Worm (Caenorhabditis elegans): ENCODE data around the gene irld-21.

irld-21 gene

DNA sequence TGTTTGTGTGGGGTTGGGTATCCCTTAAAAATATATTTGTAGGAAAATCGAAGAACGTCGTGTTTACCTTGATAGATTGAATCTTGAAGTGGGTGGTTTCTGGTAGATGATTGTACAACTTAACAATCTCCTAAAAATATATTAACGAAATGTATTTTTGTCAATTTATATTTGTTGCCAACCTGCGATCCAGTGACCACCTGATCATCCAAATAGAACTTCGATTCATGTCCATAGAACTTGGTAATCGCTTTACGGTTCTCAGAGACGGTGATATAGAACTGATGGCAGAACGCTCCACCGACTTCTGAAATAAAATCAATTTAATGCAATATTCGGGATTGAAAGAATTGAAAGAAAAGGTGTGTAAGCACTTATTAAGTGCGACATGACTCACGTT is 6.3 kb upstream of the irld-21 start:
- no peak for TF ChIP-seq egl-27 (tag; optimal IDR thresholded peaks at IDR 0.05)
- TF ChIP-seq nhr-23 (tag; optimal IDR thresholded peaks at IDR 0.05) = no peak
- TF ChIP-seq nhr-237 (tag; optimal IDR thresholded peaks at IDR 0.05) = no peak
- no peak for TF ChIP-seq skn-1 (tag; optimal IDR thresholded peaks at IDR 0.05)
- no peak for TF ChIP-seq sma-3 (GFP tag; optimal IDR thresholded peaks at IDR 0.05)
- TF ChIP-seq fos-1 (tag; optimal IDR thresholded peaks at IDR 0.05) = no peak
- TF ChIP-seq crh-2 (tag; optimal IDR thresholded peaks at IDR 0.05) = no peak
- TF ChIP-seq nhr-11 (tag; optimal IDR thresholded peaks at IDR 0.05) = no peak
- TF ChIP-seq ZK546.5 (tag; optimal IDR thresholded peaks at IDR 0.05) = no peak
- no peak for TF ChIP-seq sma-9 (GFP tag; optimal IDR thresholded peaks at IDR 0.05)
- no peak for TF ChIP-seq sma-9 (tag; optimal IDR thresholded peaks at IDR 0.05)
- TF ChIP-seq mbf-1 (tag; optimal IDR thresholded peaks at IDR 0.05) = no peak
- no peak for TF ChIP-seq unc-39 (tag; optimal IDR thresholded peaks at IDR 0.05)

ce11 chrIV:10126544-10126943 is 4.4 kb upstream of the irld-21 start, which contains the start of gene ctf-18:
ctf-18 (minus strand) TSS chrIV:10126644.
- TF ChIP-seq nhr-23 (tag; optimal IDR thresholded peaks at IDR 0.05) (no peak), skn-1 (tag; optimal IDR thresholded peaks at IDR 0.05) (no peak), unc-62 (GFP tag; optimal IDR thresholded peaks at IDR 0.05) (no peak), ztf-11 (tag; optimal IDR thresholded peaks at IDR 0.05) (no peak), ztf-1 (GFP tag; conservative IDR thresholded peaks at IDR 0.05) (no peak), unc-39 (tag; optimal IDR thresholded peaks at IDR 0.05) (no peak), lin-39 (tag; optimal IDR thresholded peaks at IDR 0.05) (no peak), nhr-12 (tag; optimal IDR thresholded peaks at IDR 0.05) (no peak), unc-55 (GFP tag; optimal IDR thresholded peaks at IDR 0.05) (no peak)

DNA sequence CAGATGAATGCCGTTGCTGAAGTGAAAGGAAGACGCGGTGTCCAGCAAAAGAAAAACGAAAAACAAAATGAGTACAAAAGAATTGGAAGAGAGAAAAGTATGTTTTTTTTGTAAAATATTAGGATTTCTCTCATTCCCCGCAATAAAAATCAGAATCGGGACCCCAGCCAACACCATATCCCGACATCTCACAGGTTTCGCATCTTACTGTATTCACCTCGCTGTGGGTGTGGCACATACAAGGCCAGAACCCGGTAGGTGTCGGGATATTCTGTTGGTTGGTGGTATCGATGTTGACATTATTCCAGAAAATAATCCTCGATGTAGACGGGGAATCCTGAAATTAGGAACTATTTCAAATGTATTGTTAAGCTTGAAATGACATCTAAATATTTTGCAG is 5.3 kb downstream of the irld-21 start:
- TF ChIP-seq nhr-10 (tag; optimal IDR thresholded peaks at IDR 0.05) (no peak), mdl-1 (tag; optimal IDR thresholded peaks at IDR 0.05) (no peak), F13H6.1 (tag; optimal IDR thresholded peaks at IDR 0.05) (no peak), nhr-12 (tag; optimal IDR thresholded peaks at IDR 0.05) (no peak), nhr-23 (tag; optimal IDR thresholded peaks at IDR 0.05) (no peak), unc-55 (GFP tag; optimal IDR thresholded peaks at IDR 0.05) (no peak), nhr-6 (tag; optimal IDR thresholded peaks at IDR 0.05) (no peak), lin-11 (tag; optimal IDR thresholded peaks at IDR 0.05) (no peak), blmp-1 (tag; optimal IDR thresholded peaks at IDR 0.05; ENCODE audit: insufficient read depth) (no peak), ceh-82 (tag; optimal IDR thresholded peaks at IDR 0.05) (no peak), mab-5 (tag; optimal IDR thresholded peaks at IDR 0.05) (no peak)

- TF ChIP-seq F13H6.1 (tag; optimal IDR thresholded peaks at IDR 0.05) = no peak
- no peak for TF ChIP-seq nhr-10 (tag; optimal IDR thresholded peaks at IDR 0.05)
- TF ChIP-seq skn-1 (tag; optimal IDR thresholded peaks at IDR 0.05) = no peak
- no peak for TF ChIP-seq nhr-23 (tag; optimal IDR thresholded peaks at IDR 0.05)
- no peak for TF ChIP-seq nhr-77 (tag; optimal IDR thresholded peaks at IDR 0.05)
- TF ChIP-seq ztf-4 (tag; optimal IDR thresholded peaks at IDR 0.05) = no peak
- no peak for TF ChIP-seq sem-4 (tag; optimal IDR thresholded peaks at IDR 0.05)
- TF ChIP-seq ZK546.5 (tag; optimal IDR thresholded peaks at IDR 0.05) = no peak
- TF ChIP-seq zag-1 (tag; optimal IDR thresholded peaks at IDR 0.05) = no peak
- TF ChIP-seq elt-1 (tag; optimal IDR thresholded peaks at IDR 0.05) = no peak
These were observed 7.0 kb downstream of the irld-21 start, which contains the start of gene C04G2.10 for ce11 chrIV:10115142-10115541. C04G2.10 (plus strand) TSS chrIV:10115442.

DNA sequence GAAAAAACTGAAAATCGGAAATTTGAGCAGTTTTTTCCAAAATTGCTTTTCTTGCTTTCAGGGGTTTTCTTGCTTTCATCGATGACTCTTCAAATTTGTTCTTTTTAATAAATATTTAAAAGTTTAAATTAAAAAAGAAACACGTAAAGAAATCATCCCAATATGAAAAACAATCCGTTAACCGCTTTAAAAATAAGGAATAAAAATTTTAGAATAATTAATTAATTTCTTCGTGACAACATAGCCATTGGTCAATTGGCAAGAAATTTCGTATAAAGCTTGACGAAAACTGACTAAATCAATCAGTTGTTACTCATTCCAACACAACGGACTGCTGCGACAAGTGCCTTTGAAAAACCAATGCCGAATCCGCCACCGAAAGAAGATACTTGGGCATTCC is 9.5 kb downstream of the irld-21 start, which contains the start of gene nsph-3.2:
nsph-3.2 (plus strand) TSS at position 301 of the 400 bp plus-strand sequence.
- TF ChIP-seq nhr-77 (tag; optimal IDR thresholded peaks at IDR 0.05) = no peak
- no peak for TF ChIP-seq nhr-21 (tag; optimal IDR thresholded peaks at IDR 0.05)
- no peak for TF ChIP-seq ZK546.5 (tag; optimal IDR thresholded peaks at IDR 0.05)
- no peak for TF ChIP-seq lin-39 (tag; optimal IDR thresholded peaks at IDR 0.05)
- no peak for TF ChIP-seq lsy-2 (tag; optimal IDR thresholded peaks at IDR 0.05)
- TF ChIP-seq ztf-1 (GFP tag; conservative IDR thresholded peaks at IDR 0.05) = no peak
- TF ChIP-seq nhr-6 (tag; optimal IDR thresholded peaks at IDR 0.05) = no peak
- no peak for TF ChIP-seq ceh-16 (tag; optimal IDR thresholded peaks at IDR 0.05)
- TF ChIP-seq gmeb-1 (tag; optimal IDR thresholded peaks at IDR 0.05) = no peak
- no peak for TF ChIP-seq ceh-82 (tag; optimal IDR thresholded peaks at IDR 0.05)
- TF ChIP-seq R02D3.7 (tag; optimal IDR thresholded peaks at IDR 0.05) = no peak
- no peak for TF ChIP-seq lin-11 (tag; optimal IDR thresholded peaks at IDR 0.05)
- TF ChIP-seq sma-3 (GFP tag; optimal IDR thresholded peaks at IDR 0.05) = no peak
- TF ChIP-seq unc-62 (GFP tag; optimal IDR thresholded peaks at IDR 0.05) = no peak
- no peak for TF ChIP-seq nhr-23 (tag; optimal IDR thresholded peaks at IDR 0.05)
- TF ChIP-seq elt-1 (tag; optimal IDR thresholded peaks at IDR 0.05) = no peak
- TF ChIP-seq dmd-4 (tag; optimal IDR thresholded peaks at IDR 0.05) = no peak
- no peak for TF ChIP-seq ztf-11 (tag; optimal IDR thresholded peaks at IDR 0.05)
- no peak for TF ChIP-seq ztf-4 (tag; optimal IDR thresholded peaks at IDR 0.05)
